Worm (Caenorhabditis elegans) whole organism, L1 larva: ENCODE results near the gene mrpl-35.

Experiments used
- blmp-1 ChIP-seq: fragments of 150-350 bp; optimal IDR thresholded peaks from 2 replicates; lab custom pipeline; 2014; ENCODE audit warnings: missing biosample characterization, missing genetic modification characterization
- fkh-4 ChIP-seq: sonication (generic microtip); optimal IDR thresholded peaks from 2 replicates; lab custom pipeline; 2016; ENCODE audit warnings: missing compliant biosample characterization, missing genetic modification characterization, borderline replicate concordance
- lin-39 ChIP-seq: fragments of 150-350 bp; optimal IDR thresholded peaks from 2 replicates; lab custom pipeline; 2014; ENCODE audit warnings: missing biosample characterization, missing genetic modification reagents, missing genetic modification characterization
- lsy-2 ChIP-seq, 2 experiments: fragments of 150-350 bp; optimal IDR thresholded peaks; 2 replicates each; lab custom pipeline; 2014; ENCODE audit warnings: missing biosample characterization in 2 of 2, missing genetic modification characterization in 2 of 2
- nhr-11 ChIP-seq: fragments of 150-350 bp; optimal IDR thresholded peaks from 2 replicates; lab custom pipeline; 2014; ENCODE audit warnings: missing biosample characterization, missing genetic modification characterization
- nhr-237 ChIP-seq: fragments of 150-350 bp; optimal IDR thresholded peaks from 2 replicates; lab custom pipeline; 2014; ENCODE audit warnings: missing biosample characterization, missing genetic modification characterization
- nhr-85 ChIP-seq: sonication (generic microtip); peaks from one replicate; lab custom pipeline; 2016; ENCODE audit warnings: missing genetic modification characterization, inconsistent platforms, missing compliant biosample characterization
- skn-1 ChIP-seq: fragments of 150-350 bp; optimal IDR thresholded peaks from 2 replicates; lab custom pipeline; 2014; ENCODE audit warnings: missing biosample characterization, missing genetic modification characterization
- sup-37 ChIP-seq: fragments of 200-800 bp; sonication (Bioruptor generic); optimal IDR thresholded peaks from 2 replicates; lab custom pipeline; 2018; ENCODE audit warnings: mild to moderate bottlenecking, missing genetic modification characterization, missing compliant biosample characterization
- tlp-1 ChIP-seq: fragments of 150-350 bp; optimal IDR thresholded peaks from 2 replicates; lab custom pipeline; 2014; ENCODE audit warnings: missing biosample characterization, missing genetic modification characterization
- unc-130 ChIP-seq: fragments of 150-350 bp; optimal IDR thresholded peaks from 2 replicates; lab custom pipeline; 2017; ENCODE audit warnings: missing biosample characterization, missing genetic modification characterization, inconsistent platforms
- unc-62 ChIP-seq: fragments of 150-350 bp; optimal IDR thresholded peaks from 2 replicates; lab custom pipeline; 2014; ENCODE audit warnings: missing biosample characterization, missing genetic modification reagents, missing genetic modification characterization
- ztf-11 ChIP-seq, 2 experiments: sonication (generic microtip); optimal IDR thresholded peaks; 2 replicates each; lab custom pipeline; 2016 to 2017; ENCODE audit warnings: missing genetic modification characterization in 2 of 2, missing biosample characterization in 1 of 2, missing compliant biosample characterization in 1 of 2

DNA sequence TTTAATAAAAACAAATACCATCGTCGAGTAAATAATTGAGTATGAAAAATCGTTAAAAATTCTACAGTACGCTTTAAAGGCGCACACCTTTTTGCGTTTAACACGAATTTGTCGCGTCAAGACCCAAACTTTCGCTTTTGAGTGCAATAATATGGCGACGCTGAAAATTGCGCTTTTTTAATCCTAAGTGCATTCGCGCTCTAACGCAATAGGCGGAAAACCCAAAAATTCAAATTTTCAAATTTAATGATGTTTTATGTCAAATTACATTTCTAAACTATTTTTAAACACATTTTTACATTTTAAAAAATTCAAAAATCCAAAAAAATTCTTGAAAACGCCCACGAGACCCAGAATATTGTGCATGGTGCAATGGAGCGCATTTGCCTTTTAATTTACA is 1.8 kb downstream of the mrpl-35 start:
- no peak for TF ChIP-seq unc-130 (tag; lab: Kevin White, UChicago)
- no peak for TF ChIP-seq unc-62 (GFP tag; lab: Kevin White, UChicago)
- TF ChIP-seq blmp-1 (tag; lab: Kevin White, UChicago) = no peak
- no peak for TF ChIP-seq tlp-1 (tag; lab: Kevin White, UChicago)
- no peak for TF ChIP-seq nhr-237 (tag; lab: Kevin White, UChicago)
- no peak for TF ChIP-seq skn-1
- TF ChIP-seq ztf-11 (tag; optimal IDR thresholded peaks at IDR 0.05; lab: Kevin White, UChicago) = no peak
- TF ChIP-seq lsy-2 (tag; optimal IDR thresholded peaks at IDR 0.05; lab: Kevin White, UChicago) = no peak
- TF ChIP-seq nhr-85 (tag; lab: Kevin White, UChicago) = no peak
- no peak for TF ChIP-seq fkh-4
- no peak for TF ChIP-seq sup-37 (GFP tag; lab: Kevin White, UChicago)
- no peak for TF ChIP-seq lin-39 (tag; lab: Kevin White, UChicago)
- TF ChIP-seq nhr-11 (tag; lab: Kevin White, UChicago) = no peak
